Fruit fly (Drosophila melanogaster) whole organism, wandering third instar larva: Measurements from ENCODE around the gene RhoGAP68F.

Experiments
- Abd-B ChIP-seq: fragments of >200 bp; optimal IDR thresholded peaks from 2 replicates; lab custom pipeline; 2017; ENCODE audit warnings: missing biosample characterization, missing genetic modification characterization
- CG32264 ChIP-seq: fragments of 200-800 bp; sonication (Bioruptor generic); optimal IDR thresholded peaks from 2 replicates; lab custom pipeline; 2016; ENCODE audit warnings: missing biosample characterization, missing genetic modification characterization
- Dfd ChIP-seq: fragments of >200 bp; optimal IDR thresholded peaks from 2 replicates; lab custom pipeline; 2017; ENCODE audit warnings: missing biosample characterization, missing genetic modification characterization
- Hr78 ChIP-seq: fragments of >200 bp; optimal IDR thresholded peaks from 2 replicates; lab custom pipeline; 2017; ENCODE audit warnings: missing biosample characterization, missing genetic modification characterization
- Jra ChIP-seq: sonication (Bioruptor generic); optimal IDR thresholded peaks from 2 replicates; lab custom pipeline; 2016; ENCODE audit warnings: missing biosample characterization, missing genetic modification characterization
- N ChIP-seq: fragments of >200 bp; optimal IDR thresholded peaks from 2 replicates; lab custom pipeline; 2018; ENCODE audit warnings: missing biosample characterization, missing external identifiers, missing genetic modification characterization
- OdsH ChIP-seq: fragments of 200-800 bp; sonication (Bioruptor generic); optimal IDR thresholded peaks from 2 replicates; lab custom pipeline; 2016; ENCODE audit warnings: missing biosample characterization, mild to moderate bottlenecking, missing genetic modification characterization
- Sp1 ChIP-seq: fragments of 200-800 bp; sonication (Bioruptor generic); optimal IDR thresholded peaks from 3 replicates; lab custom pipeline; 2019; ENCODE audit warnings: missing biosample characterization, mild to moderate bottlenecking, missing genetic modification characterization, moderate library complexity
- br ChIP-seq: fragments of 200-800 bp; sonication (Bioruptor generic); optimal IDR thresholded peaks from 2 replicates; lab custom pipeline; 2016; ENCODE audit warnings: missing biosample characterization, missing genetic modification characterization
- lola ChIP-seq: fragments of >200 bp; optimal IDR thresholded peaks from 2 replicates; lab custom pipeline; 2017; ENCODE audit warnings: missing biosample characterization, missing genetic modification characterization
- pan ChIP-seq: fragments of >200 bp; optimal IDR thresholded peaks from 2 replicates; lab custom pipeline; 2017
- psq ChIP-seq: fragments of 200-800 bp; sonication (Bioruptor generic); optimal IDR thresholded peaks from 3 replicates; lab custom pipeline; 2017; ENCODE audit warnings: missing biosample characterization, mild to moderate bottlenecking, missing genetic modification characterization, moderate library complexity
- usp ChIP-seq: fragments of >200 bp; optimal IDR thresholded peaks from 2 replicates; lab custom pipeline; 2017; ENCODE audit warnings: missing biosample characterization, missing genetic modification characterization

DNA sequence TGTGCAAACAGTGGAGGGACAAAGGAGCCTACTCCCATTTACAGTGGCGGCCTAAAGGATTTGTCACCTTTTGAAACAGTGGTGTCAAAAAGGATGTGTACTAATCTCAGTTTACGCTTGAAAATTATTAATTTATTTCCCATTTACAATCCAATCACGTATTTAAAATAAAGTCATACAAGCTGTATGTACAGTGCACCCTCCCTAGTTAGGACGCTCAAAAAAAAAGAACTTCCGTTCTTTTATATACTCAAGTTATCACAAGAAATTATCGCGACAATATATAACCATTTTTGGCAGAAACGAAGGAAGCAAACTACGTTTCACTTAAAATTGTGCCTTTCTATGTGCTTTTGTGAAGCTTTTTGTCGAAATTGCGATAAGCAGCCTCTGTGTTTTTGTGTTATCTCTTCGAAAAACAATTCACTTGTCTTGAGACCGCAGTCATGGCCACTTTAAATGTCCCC is 597 bp downstream of the RhoGAP68F start:
- TF ChIP-seq pan (lab: Kevin White, UChicago) (no peak), usp (no peak), Sp1 (GFP tag; lab: Kevin White, UChicago) (peak; percentile 43), Jra (GFP tag; lab: Kevin White, UChicago) (peak; percentile 75), Abd-B (no peak), lola (GFP tag; lab: Kevin White, UChicago) (no peak), CG32264 (no peak), Hr78 (GFP tag; lab: Kevin White, UChicago) (no peak), N (GFP tag; lab: Kevin White, UChicago) (no peak), Dfd (GFP tag; lab: Kevin White, UChicago) (no peak), br (GFP tag; lab: Kevin White, UChicago) (peak; percentile 70), psq (GFP tag; lab: Kevin White, UChicago) (peak; percentile 44), OdsH (GFP tag; lab: Kevin White, UChicago) (peak; percentile 68)
